Worm (Caenorhabditis elegans): ENCODE measurements around the gene dur-1.

- TF ChIP-seq him-1 (tag; optimal IDR thresholded peaks at IDR 0.05): no peak
- no peak for TF ChIP-seq W03F9.2 (tag; optimal IDR thresholded peaks at IDR 0.05)
- no peak for TF ChIP-seq dao-5 (tag; optimal IDR thresholded peaks at IDR 0.05)
Observed at ce11 chrIV:9918021-9918420, 10.0 kb downstream of the dur-1 start.
